ENCODE assay signal across 1 fruit fly cellular context in the genomic region with DNA sequence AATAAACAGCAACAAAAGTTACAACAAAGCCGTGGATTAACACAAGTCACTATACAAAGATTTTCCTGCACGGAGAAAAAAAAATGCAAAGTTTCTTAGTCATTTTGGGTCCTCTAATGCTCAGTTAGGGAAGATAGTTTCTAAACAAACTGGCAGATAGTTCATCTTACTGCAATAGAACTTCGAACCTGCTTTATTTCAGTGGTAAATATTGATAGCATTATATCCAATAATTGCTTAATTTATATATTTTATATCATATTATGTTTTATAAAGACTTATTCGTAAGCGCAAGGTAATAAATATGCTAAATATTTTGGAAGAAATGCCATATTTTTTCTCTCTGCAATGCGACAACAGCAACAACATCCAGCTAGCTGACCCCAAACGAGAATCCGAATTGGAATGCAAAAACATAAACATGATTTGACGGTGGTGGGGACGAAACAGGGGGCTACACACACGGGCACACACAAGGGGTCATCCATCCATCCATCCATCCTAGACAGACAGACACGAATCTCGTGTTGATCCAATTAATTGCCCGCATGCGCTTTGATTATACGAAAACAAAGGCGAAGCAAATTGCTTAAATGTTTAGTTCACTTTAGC.
TF ChIP-seq lines count a peak whose summit lies in the region.

No protein-coding gene starts in this region.

TF ChIP-seq in whole organism, embryonic, 481 proteins besides CTCF, POLR2A, EP300 and RAD21 (continued from another document):
- TF ChIP-seq CG10654 (GFP tag; optimal IDR thresholded peaks at IDR 0.05; lab: Kevin White, UChicago) (peak; percentile 34), Stat92E (GFP tag; optimal IDR thresholded peaks at IDR 0.05; lab: Kevin White, UChicago) (no peak), usp (GFP tag; optimal IDR thresholded peaks at IDR 0.05; lab: Kevin White, UChicago) (no peak), Rx (GFP tag; IDR thresholded peaks at IDR 0.05; lab: Robert Waterston, UW) (peak; percentile 50), Lim3 (GFP tag; IDR thresholded peaks at IDR 0.05; lab: Robert Waterston, UW) (no peak), HmgZ (tag; optimal IDR thresholded peaks at IDR 0.05; lab: Kevin White, UChicago) (no peak), CG11085 (GFP tag; IDR thresholded peaks at IDR 0.05; lab: Robert Waterston, UW) (0 out of 2 replicates have a peak, but pooled peaks have one; percentile 25), CG4328 (GFP tag; optimal IDR thresholded peaks at IDR 0.05; lab: Kevin White, UChicago) (no peak), Optix (GFP tag; IDR thresholded peaks at IDR 0.05; lab: Robert Waterston, UW) (no peak), CG12769 (tag; optimal IDR thresholded peaks at IDR 0.05; lab: Kevin White, UChicago) (no peak), dmrt11E (tag; optimal IDR thresholded peaks at IDR 0.05; lab: Kevin White, UChicago) (peak; percentile 39), CG10543 (GFP tag; optimal IDR thresholded peaks at IDR 0.05; lab: Kevin White, UChicago) (peak; percentile 31), CG12236 (GFP tag; optimal IDR thresholded peaks at IDR 0.05; lab: Kevin White, UChicago) (no peak), ro (GFP tag; IDR thresholded peaks at IDR 0.05; lab: Robert Waterston, UW) (no peak; the same call in 1 of the 2 replicates), Neu2 (GFP tag; optimal IDR thresholded peaks at IDR 0.05; lab: Kevin White, UChicago; ENCODE audit: borderline replicate concordance) (no peak), CG7963 (GFP tag; IDR thresholded peaks at IDR 0.05; lab: Robert Waterston, UW; ENCODE audit: partially characterized antibody) (no peak), NFAT (GFP tag; IDR thresholded peaks at IDR 0.05; lab: Robert Waterston, UW) (no peak), Dip3 (GFP tag; optimal IDR thresholded peaks at IDR 0.05; lab: Kevin White, UChicago) (no peak), Dek (tag; optimal IDR thresholded peaks at IDR 0.05; lab: Kevin White, UChicago) (peak; percentile 57), sqz (GFP tag; optimal IDR thresholded peaks at IDR 0.05; lab: Kevin White, UChicago) (peak; percentile 15), fd64A (GFP tag; optimal IDR thresholded peaks at IDR 0.05; lab: Kevin White, UChicago) (no peak), HLH3B (GFP tag; IDR thresholded peaks at IDR 0.05; lab: Robert Waterston, UW) (peak; percentile 62)
